Fruit fly (Drosophila melanogaster) whole organism, embryonic: ENCODE measurements around the gene Lsd-1.

ENCODE experiments used
- Awh ChIP-seq: fragments of 200-800 bp; sonication (Bioruptor generic); IDR thresholded peaks from 2 replicates; pipeline ENCODE4, ENCODE4 v1.3.6; 2022; ENCODE audit warnings: missing biosample characterization, missing genetic modification characterization
- BtbVII ChIP-seq: fragments of 200-800 bp; sonication (Bioruptor generic); optimal IDR thresholded peaks from 3 replicates; lab custom pipeline; 2017; ENCODE audit warnings: missing biosample characterization, mild to moderate bottlenecking, missing genetic modification characterization
- CG10366 ChIP-seq: fragments of 200-800 bp; sonication (Bioruptor generic); IDR thresholded peaks from 2 replicates; pipeline ENCODE4 v1.3.6; 2022; ENCODE audit warnings: missing biosample characterization, missing genetic modification characterization
- CG12391 ChIP-seq: fragments of 200-800 bp; sonication (Bioruptor generic); optimal IDR thresholded peaks from 3 replicates; lab custom pipeline; 2018; ENCODE audit warnings: missing biosample characterization, mild to moderate bottlenecking, missing genetic modification characterization, moderate library complexity
- CG12659 ChIP-seq: fragments of 200-800 bp; sonication (Bioruptor generic); optimal IDR thresholded peaks from 3 replicates; lab custom pipeline; 2017; ENCODE audit warnings: mild to moderate bottlenecking, missing biosample characterization, missing genetic modification reagents, missing genetic modification characterization
- CG13296 ChIP-seq: fragments of 200-800 bp; sonication (Bioruptor generic); optimal IDR thresholded peaks from 3 replicates; lab custom pipeline; 2018; ENCODE audit warnings: missing biosample characterization, mild to moderate bottlenecking, missing genetic modification characterization
- CG14014 ChIP-seq: fragments of 200-800 bp; sonication (Bioruptor generic); IDR thresholded peaks from 2 replicates; pipeline ENCODE4 v1.3.6; 2022; ENCODE audit warnings: missing biosample characterization, missing genetic modification characterization
- CG14441 ChIP-seq: fragments of 200-800 bp; sonication (Bioruptor generic); IDR thresholded peaks from 2 replicates; pipeline ENCODE4 v1.3.6; 2022; ENCODE audit warnings: missing biosample characterization, missing genetic modification characterization
- CG14965 ChIP-seq: fragments of 200-800 bp; sonication (Bioruptor generic); optimal IDR thresholded peaks from 2 replicates; lab custom pipeline; 2016; ENCODE audit warnings: missing biosample characterization, missing genetic modification characterization, borderline replicate concordance
- CG17186 ChIP-seq: fragments of 200-800 bp; sonication (Bioruptor generic); optimal IDR thresholded peaks from 3 replicates; lab custom pipeline; 2017; ENCODE audit warnings: missing biosample characterization, missing genetic modification reagents, missing genetic modification characterization
- CG17359 ChIP-seq: fragments of 200-800 bp; sonication (Bioruptor generic); optimal IDR thresholded peaks from 3 replicates; lab custom pipeline; 2018; ENCODE audit warnings: missing biosample characterization, mild to moderate bottlenecking, missing genetic modification characterization, moderate library complexity
- CG17361 ChIP-seq: fragments of 200-800 bp; sonication (Bioruptor generic); IDR thresholded peaks from 3 replicates; pipeline ENCODE4 v1.3.6; 2022; ENCODE audit warnings: missing biosample characterization, missing genetic modification characterization
- CG18262 ChIP-seq: fragments of 200-800 bp; optimal IDR thresholded peaks from 3 replicates; lab custom pipeline; 2019; ENCODE audit warnings: missing biosample characterization, mild to moderate bottlenecking, missing genetic modification characterization, moderate library complexity
- CG2712 ChIP-seq: fragments of 200-800 bp; optimal IDR thresholded peaks from 3 replicates; lab custom pipeline; 2019; ENCODE audit warnings: missing biosample characterization, mild to moderate bottlenecking, missing genetic modification characterization, moderate library complexity
- CG30020 ChIP-seq: fragments of 200-800 bp; optimal IDR thresholded peaks from 2 replicates; lab custom pipeline; 2019; ENCODE audit warnings: missing biosample characterization, mild to moderate bottlenecking, missing genetic modification characterization, moderate library complexity
- CG31441 ChIP-seq: fragments of 200-800 bp; sonication (Bioruptor generic); IDR thresholded peaks from 2 replicates; pipeline ENCODE4 v1.3.6; 2022; ENCODE audit warnings: missing biosample characterization, missing genetic modification characterization
- CG3163 ChIP-seq: fragments of 200-800 bp; sonication (Bioruptor generic); optimal IDR thresholded peaks from 3 replicates; lab custom pipeline; 2016; ENCODE audit warnings: missing biosample characterization, missing genetic modification characterization
- CG3281 ChIP-seq: fragments of 200-800 bp; sonication (Bioruptor generic); optimal IDR thresholded peaks from 3 replicates; lab custom pipeline; 2017; ENCODE audit warnings: missing biosample characterization, mild to moderate bottlenecking, missing genetic modification characterization
- CG33213 ChIP-seq: fragments of 200-800 bp; sonication (Bioruptor generic); optimal IDR thresholded peaks from 3 replicates; lab custom pipeline; 2016; ENCODE audit warnings: missing biosample characterization, missing genetic modification characterization
- CG3847 ChIP-seq: fragments of 200-800 bp; sonication (Bioruptor generic); IDR thresholded peaks from 2 replicates; pipeline ENCODE4 v1.3.6; 2022; ENCODE audit warnings: missing biosample characterization, missing genetic modification characterization
- CG4820 ChIP-seq: fragments of 200-800 bp; sonication (Bioruptor generic); optimal IDR thresholded peaks from 3 replicates; lab custom pipeline; 2016; ENCODE audit warnings: missing biosample characterization, missing genetic modification characterization
- CG8924 ChIP-seq: fragments of 200-800 bp; optimal IDR thresholded peaks from 3 replicates; lab custom pipeline; 2019; ENCODE audit warnings: missing biosample characterization, mild to moderate bottlenecking, missing genetic modification characterization, moderate library complexity
- Ets97D ChIP-seq: fragments of 200-800 bp; sonication (Bioruptor generic); optimal IDR thresholded peaks from 3 replicates; lab custom pipeline; 2016; ENCODE audit warnings: missing biosample characterization, missing genetic modification characterization
- Fer1 ChIP-seq: fragments of 200-800 bp; sonication (Bioruptor generic); optimal IDR thresholded peaks from 2 replicates; lab custom pipeline; 2017; ENCODE audit warnings: missing biosample characterization, mild to moderate bottlenecking, missing genetic modification characterization
- MBD-R2 ChIP-seq: fragments of 200-800 bp; sonication (Bioruptor generic); IDR thresholded peaks from 2 replicates; pipeline ENCODE4 v1.3.6; 2022; ENCODE audit warnings: missing biosample characterization, missing genetic modification characterization
- Mad ChIP-seq: fragments of 200-800 bp; sonication (Bioruptor generic); optimal IDR thresholded peaks from 2 replicates; lab custom pipeline; 2016; ENCODE audit warnings: missing biosample characterization, missing genetic modification characterization
- Nf-YB ChIP-seq: fragments of 200-800 bp; sonication (Bioruptor generic); optimal IDR thresholded peaks from 3 replicates; lab custom pipeline; 2019; ENCODE audit warnings: missing biosample characterization, mild to moderate bottlenecking, missing genetic modification characterization, moderate library complexity
- Opbp ChIP-seq: fragments of 200-800 bp; sonication (Bioruptor generic); IDR thresholded peaks from 3 replicates; pipeline ENCODE4 v1.3.6; 2022; ENCODE audit warnings: missing biosample characterization, missing genetic modification characterization; ENCODE audit not compliant: partially characterized antibody
- Scr ChIP-seq: fragments of 200-800 bp; sonication (Bioruptor generic); IDR thresholded peaks from 2 replicates; pipeline ENCODE4 v1.3.6; 2022; ENCODE audit warnings: missing biosample characterization, missing genetic modification characterization; ENCODE audit not compliant: partially characterized antibody
- Vsx1 ChIP-seq: fragments of 200-800 bp; sonication (Bioruptor generic); optimal IDR thresholded peaks from 2 replicates; lab custom pipeline; 2017; ENCODE audit warnings: missing biosample characterization, mild to moderate bottlenecking, missing genetic modification characterization, missing genetic modification reagents
- ash1 ChIP-seq: fragments of 200-800 bp; sonication (Bioruptor generic); optimal IDR thresholded peaks from 2 replicates; lab custom pipeline; 2018; ENCODE audit warnings: missing biosample characterization, mild to moderate bottlenecking, missing genetic modification characterization
- bowl ChIP-seq: fragments of 200-800 bp; sonication (Bioruptor generic); IDR thresholded peaks from 2 replicates; pipeline ENCODE4 v1.3.6; 2022; ENCODE audit warnings: missing biosample characterization, missing genetic modification characterization
- dm ChIP-seq: fragments of 200-800 bp; sonication (Bioruptor generic); optimal IDR thresholded peaks from 3 replicates; lab custom pipeline; 2016; ENCODE audit warnings: missing biosample characterization, missing genetic modification characterization
- esg ChIP-seq: fragments of 200-800 bp; sonication (Bioruptor generic); conservative IDR thresholded peaks from 2 replicates; pipeline ENCODE4 v1.3.6; 2022; ENCODE audit warnings: missing biosample characterization, missing genetic modification characterization
- ewg ChIP-seq: fragments of 200-800 bp; sonication (Bioruptor generic); optimal IDR thresholded peaks from 3 replicates; lab custom pipeline; 2017; ENCODE audit warnings: mild to moderate bottlenecking, missing biosample characterization, missing genetic modification reagents, missing genetic modification characterization
- exex ChIP-seq: fragments of 200-800 bp; sonication (Bioruptor generic); optimal IDR thresholded peaks from 4 replicates; lab custom pipeline; 2018; ENCODE audit warnings: missing biosample characterization, mild to moderate bottlenecking, missing genetic modification characterization, moderate library complexity
- fd96Cb ChIP-seq: fragments of 200-800 bp; sonication (Bioruptor generic); optimal IDR thresholded peaks from 2 replicates; lab custom pipeline; 2018; ENCODE audit warnings: missing biosample characterization, mild to moderate bottlenecking, missing genetic modification characterization, moderate library complexity
- gro ChIP-seq: fragments of 200-800 bp; sonication (Bioruptor generic); optimal IDR thresholded peaks from 2 replicates; lab custom pipeline; 2016; ENCODE audit warnings: missing biosample characterization, missing genetic modification characterization
- nerfin-1 ChIP-seq: fragments of 200-800 bp; sonication (Bioruptor generic); optimal IDR thresholded peaks from 3 replicates; lab custom pipeline; 2019; ENCODE audit warnings: missing biosample characterization, mild to moderate bottlenecking, missing genetic modification characterization, moderate library complexity
- phol ChIP-seq: fragments of 200-800 bp; sonication (Bioruptor generic); optimal IDR thresholded peaks from 3 replicates; lab custom pipeline; 2018; ENCODE audit warnings: missing biosample characterization, mild to moderate bottlenecking, missing genetic modification characterization, moderate library complexity
- run ChIP-seq: fragments of 200-800 bp; sonication (Bioruptor generic); optimal IDR thresholded peaks from 3 replicates; lab custom pipeline; 2018; ENCODE audit warnings: missing biosample characterization, mild to moderate bottlenecking, missing genetic modification characterization
- scrt ChIP-seq: fragments of 200-800 bp; sonication (Bioruptor generic); optimal IDR thresholded peaks from 2 replicates; lab custom pipeline; 2018; ENCODE audit warnings: missing biosample characterization, mild to moderate bottlenecking, missing genetic modification characterization, moderate library complexity
- sens ChIP-seq: fragments of 200-800 bp; sonication (Bioruptor generic); peaks from one replicate; lab custom pipeline; 2016; ENCODE audit warnings: missing biosample characterization, missing genetic modification characterization
- sob ChIP-seq: fragments of 200-800 bp; sonication (Bioruptor generic); IDR thresholded peaks from 2 replicates; pipeline ENCODE4 v1.3.6; 2022; ENCODE audit warnings: missing biosample characterization, missing genetic modification characterization
- sug ChIP-seq: fragments of 200-800 bp; optimal IDR thresholded peaks from 2 replicates; lab custom pipeline; 2019; ENCODE audit warnings: missing biosample characterization, mild to moderate bottlenecking, missing genetic modification characterization, moderate library complexity
- tin ChIP-seq: fragments of 200-800 bp; sonication (Bioruptor generic); optimal IDR thresholded peaks from 3 replicates; lab custom pipeline; 2016; ENCODE audit warnings: missing biosample characterization, missing genetic modification characterization
- tna ChIP-seq: fragments of 200-800 bp; sonication (Bioruptor generic); IDR thresholded peaks from 2 replicates; pipeline ENCODE4 v1.3.6; 2022; ENCODE audit warnings: missing biosample characterization, missing genetic modification characterization; ENCODE audit not compliant: partially characterized antibody
- trem ChIP-seq: fragments of 200-800 bp; optimal IDR thresholded peaks from 3 replicates; lab custom pipeline; 2019; ENCODE audit warnings: missing biosample characterization, mild to moderate bottlenecking, missing genetic modification characterization, moderate library complexity
- wek ChIP-seq: fragments of 200-800 bp; sonication (Bioruptor generic); optimal IDR thresholded peaks from 3 replicates; lab custom pipeline; 2018; ENCODE audit warnings: missing biosample characterization, mild to moderate bottlenecking, missing genetic modification characterization, moderate library complexity
- zen ChIP-seq: fragments of 200-800 bp; sonication (Bioruptor generic); optimal IDR thresholded peaks from 3 replicates; lab custom pipeline; 2018; ENCODE audit warnings: missing biosample characterization, mild to moderate bottlenecking, missing genetic modification characterization, moderate library complexity

Lsd-1 gene

dm6 chr3R:23732990-23733512 lies 30.6 kb upstream of the Lsd-1 start, which contains the start of the genes Hmgcr and Rpn9 (continued):
- TF ChIP-seq Vsx1 (GFP tag; lab: Kevin White, UChicago) = peak; percentile 68
- peak; percentile 42 for TF ChIP-seq CG31441 (GFP tag; lab: Robert Waterston, UW)
- TF ChIP-seq CG33213 = peak; percentile 15
- TF ChIP-seq Fer1 (GFP tag; lab: Kevin White, UChicago) = peak; percentile 28
- peak; percentile 73 for TF ChIP-seq MBD-R2
- peak; percentile 30 for TF ChIP-seq wek (GFP tag; lab: Kevin White, UChicago)
- no peak for TF ChIP-seq CG14441
- TF ChIP-seq CG3847 = 0 out of 2 replicates have a peak, but pooled peaks have one; percentile 9
- TF ChIP-seq nerfin-1 (tag; lab: Kevin White, UChicago) = peak; percentile 35
- TF ChIP-seq CG30020 = peak; percentile 20
- no peak for TF ChIP-seq ash1 (GFP tag; lab: Kevin White, UChicago)
- peak; percentile 33 for TF ChIP-seq sug (tag; lab: Kevin White, UChicago)
- TF ChIP-seq zen (tag; lab: Kevin White, UChicago) = peak; percentile 45
- peak; percentile 18 for TF ChIP-seq CG13296 (GFP tag; lab: Kevin White, UChicago)
- TF ChIP-seq CG2712 (tag; lab: Kevin White, UChicago) = peak; percentile 61
- TF ChIP-seq Opbp = 0 out of 3 replicates have a peak, but pooled peaks have one; percentile 48
- peak; percentile 63 for TF ChIP-seq CG12391
- peak; percentile 2 for TF ChIP-seq CG3281 (GFP tag; lab: Kevin White, UChicago)
- peak; percentile 17 for TF ChIP-seq exex
- TF ChIP-seq dm = peak; percentile 41
- no peak for TF ChIP-seq CG4820
- no peak; the same call in 1 of the 2 replicates for TF ChIP-seq tna (GFP tag; lab: Robert Waterston, UW)
- TF ChIP-seq CG14014 (GFP tag; lab: Robert Waterston, UW) = no peak
- no peak for TF ChIP-seq CG14965 (GFP tag; lab: Kevin White, UChicago)
- TF ChIP-seq CG12659 (GFP tag; lab: Kevin White, UChicago) = peak; percentile 83
- no peak for TF ChIP-seq esg (GFP tag; lab: Robert Waterston, UW)
- peak; percentile 62 for TF ChIP-seq CG17186
- peak; percentile 31 for TF ChIP-seq Mad (GFP tag; lab: Kevin White, UChicago)
- TF ChIP-seq sob = no peak
- peak; percentile 41; the same call in 1 of the 3 replicates for TF ChIP-seq CG17361 (GFP tag; lab: Robert Waterston, UW)
- TF ChIP-seq scrt = peak; percentile 18
- no peak for TF ChIP-seq bowl
- no peak for TF ChIP-seq fd96Cb
- TF ChIP-seq trem (tag; lab: Kevin White, UChicago) = peak; percentile 73
- TF ChIP-seq Ets97D (GFP tag; lab: Kevin White, UChicago) = peak; percentile 92
- peak; percentile 27 for TF ChIP-seq gro (GFP tag; lab: Kevin White, UChicago)
- TF ChIP-seq BtbVII (GFP tag; lab: Kevin White, UChicago) = peak; percentile 37
- no peak for TF ChIP-seq run
- peak; percentile 44 for TF ChIP-seq CG8924 (tag; lab: Kevin White, UChicago)
- TF ChIP-seq CG10366 = no peak
- peak; percentile 27 for TF ChIP-seq Nf-YB (GFP tag; lab: Kevin White, UChicago)
- TF ChIP-seq sens (GFP tag; lab: Kevin White, UChicago) = peak; percentile 88
- no peak for TF ChIP-seq CG3163 (GFP tag; lab: Kevin White, UChicago)
- TF ChIP-seq CG18262 = peak; percentile 24
- no peak for TF ChIP-seq CG17359 (tag; lab: Kevin White, UChicago)
- peak; percentile 65 for TF ChIP-seq phol (tag; lab: Kevin White, UChicago)
- peak; percentile 34; the same call in 1 of the 2 replicates for TF ChIP-seq Awh (GFP tag; lab: Robert Waterston, UW)
- TF ChIP-seq ewg (GFP tag; lab: Kevin White, UChicago) = peak; percentile 70
- TF ChIP-seq Scr (GFP tag; lab: Robert Waterston, UW) = 0 out of 2 replicates have a peak, but pooled peaks have one; percentile 24
- no peak for TF ChIP-seq tin (GFP tag; lab: Kevin White, UChicago)
